Fruit fly (Drosophila melanogaster) whole organism: ENCODE measurements around the gene Ip259.

Source experiments
- CG8478 ChIP-seq: fragments of >200 bp; optimal IDR thresholded peaks from 2 replicates; lab custom pipeline; 2018; ENCODE audit warnings: inconsistent platforms
- Dll ChIP-seq: fragments of >200 bp; optimal IDR thresholded peaks from 2 replicates; lab custom pipeline; 2017
- pan ChIP-seq: fragments of >200 bp; optimal IDR thresholded peaks from 2 replicates; lab custom pipeline; 2017
- psq ChIP-seq: fragments of >200 bp; optimal IDR thresholded peaks from 2 replicates; lab custom pipeline; 2017
- usp ChIP-seq: fragments of >200 bp; optimal IDR thresholded peaks from 2 replicates; lab custom pipeline; 2017; ENCODE audit warnings: missing biosample characterization, missing genetic modification characterization, mixed read lengths

DNA sequence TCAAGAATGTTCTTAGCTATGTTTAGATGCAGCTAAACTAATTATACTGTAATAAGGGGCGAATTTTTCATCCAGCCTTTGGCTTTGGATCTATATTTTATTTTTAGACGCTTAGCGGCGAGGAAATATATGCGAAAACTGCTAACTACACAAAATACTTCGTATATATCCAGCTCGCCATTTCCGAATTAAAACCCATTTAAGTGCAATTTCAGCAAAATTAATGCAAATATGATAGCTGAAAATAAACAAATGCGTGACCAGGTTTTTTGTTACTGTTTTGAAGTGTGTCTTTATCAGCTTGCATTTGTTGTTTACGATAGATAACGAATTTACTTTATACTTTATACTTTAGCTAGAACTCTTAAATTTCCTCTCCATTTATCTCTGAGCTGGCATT is 13.1 kb upstream of the Ip259 start:
- TF ChIP-seq psq (no peak), Dll (no peak), CG8478 (lab: Kevin White, UChicago) (no peak), pan (lab: Kevin White, UChicago) (no peak), usp (no peak)
